Worm (Caenorhabditis elegans) whole organism, early embryonic: ENCODE results near the gene F09C8.1.

Experiments used
- B0310.2 ChIP-seq: sonication (generic microtip); optimal IDR thresholded peaks from 2 replicates; lab custom pipeline; 2016; ENCODE audit warnings: mild to moderate bottlenecking, missing genetic modification characterization, missing compliant biosample characterization
- F13C5.2 ChIP-seq: sonication (generic microtip); optimal IDR thresholded peaks from 2 replicates; lab custom pipeline; 2017; ENCODE audit warnings: mild to moderate bottlenecking, missing genetic modification characterization, inconsistent platforms, missing compliant biosample characterization
- aly-1 ChIP-seq: sonication (generic microtip); optimal IDR thresholded peaks from 2 replicates; lab custom pipeline; 2016; ENCODE audit warnings: missing genetic modification characterization, missing compliant biosample characterization
- ama-1 ChIP-seq: fragments of 150-350 bp; optimal IDR thresholded peaks from 2 replicates; lab custom pipeline; 2014
- ceh-13 ChIP-seq: fragments of 200-800 bp; sonication (Bioruptor generic); optimal IDR thresholded peaks from 2 replicates; lab custom pipeline; 2018; ENCODE audit warnings: mild to moderate bottlenecking, missing genetic modification characterization, missing compliant biosample characterization
- ceh-36 ChIP-seq: sonication (generic microtip); optimal IDR thresholded peaks from 2 replicates; lab custom pipeline; 2016; ENCODE audit warnings: missing genetic modification characterization, inconsistent platforms, missing compliant biosample characterization
- ets-7 ChIP-seq: sonication (generic microtip); optimal IDR thresholded peaks from 2 replicates; lab custom pipeline; 2016; ENCODE audit warnings: missing genotype, missing genetic modification characterization, missing compliant biosample characterization
- flt-1 ChIP-seq: fragments of 200-800 bp; sonication (Bioruptor generic); IDR thresholded peaks from 2 replicates; pipeline ENCODE4 v1.3.6; 2022; ENCODE audit warnings: missing genetic modification characterization, missing compliant biosample characterization
- hmbx-1 ChIP-seq: sonication (generic microtip); optimal IDR thresholded peaks from 2 replicates; lab custom pipeline; 2016; ENCODE audit warnings: mild to moderate bottlenecking, missing genetic modification characterization, missing compliant biosample characterization
- hmg-4 ChIP-seq: fragments of 200-800 bp; sonication (Bioruptor generic); optimal IDR thresholded peaks from 2 replicates; lab custom pipeline; 2018; ENCODE audit warnings: mild to moderate bottlenecking, missing genetic modification characterization, missing compliant biosample characterization
- hnd-1 ChIP-seq: sonication (generic microtip); optimal IDR thresholded peaks from 2 replicates; lab custom pipeline; 2016; ENCODE audit warnings: missing genetic modification characterization, missing compliant biosample characterization
- pes-1 ChIP-seq: fragments of 200-800 bp; sonication (Bioruptor generic); IDR thresholded peaks from 2 replicates; pipeline ENCODE4 v1.3.6; 2022; ENCODE audit warnings: missing genetic modification reagents, missing genetic modification characterization, missing compliant biosample characterization
- scrt-1 ChIP-seq: fragments of 200-800 bp; sonication (Bioruptor generic); IDR thresholded peaks from 2 replicates; pipeline ENCODE4 v1.3.6; 2022; ENCODE audit warnings: missing genetic modification characterization, missing compliant biosample characterization
- sea-1 ChIP-seq: fragments of 200-800 bp; sonication (Bioruptor generic); conservative IDR thresholded peaks from 2 replicates; pipeline ENCODE4 v1.3.6; 2022; ENCODE audit warnings: missing genetic modification characterization, missing compliant biosample characterization
- tbx-11 ChIP-seq: fragments of 200-800 bp; sonication (Bioruptor generic); IDR thresholded peaks from 2 replicates; pipeline ENCODE4 v1.3.6; 2022; ENCODE audit warnings: missing genetic modification characterization, missing compliant biosample characterization
- tbx-37 ChIP-seq: fragments of 200-800 bp; sonication (Bioruptor generic); conservative IDR thresholded peaks from 2 replicates; pipeline ENCODE4 v1.3.6; 2022; ENCODE audit warnings: missing genetic modification reagents, missing genetic modification characterization, missing compliant biosample characterization
- tra-4 ChIP-seq: sonication (generic microtip); optimal IDR thresholded peaks from 2 replicates; lab custom pipeline; 2017; ENCODE audit warnings: missing genetic modification characterization, missing compliant biosample characterization

F09C8.1 gene

DNA sequence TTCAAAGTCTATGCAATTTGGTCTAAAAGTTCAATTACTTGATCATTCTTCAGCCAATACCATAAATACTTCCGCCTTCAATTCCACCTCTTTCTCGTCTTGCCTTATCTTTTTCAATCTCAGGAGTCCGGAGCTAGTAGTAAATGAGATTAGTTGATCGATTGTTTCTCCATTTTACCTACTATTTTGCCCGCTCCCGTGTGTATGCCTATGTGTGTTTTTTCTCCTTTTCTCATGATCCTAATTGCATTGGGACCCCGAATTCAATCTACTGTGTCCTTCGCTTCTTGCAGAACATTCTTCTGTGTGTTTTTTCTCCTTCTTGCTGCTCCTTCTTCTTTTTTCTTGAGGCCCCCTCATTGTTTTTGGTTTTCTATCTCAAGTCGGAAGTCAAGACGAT, 47.0 kb downstream of the F09C8.1 start:
- no peak for TF ChIP-seq sea-1 (GFP tag; lab: Robert Waterston, UW)
- no peak for TF ChIP-seq flt-1
- TF ChIP-seq hnd-1, result no peak
- no peak for TF ChIP-seq tbx-37 (GFP tag; lab: Robert Waterston, UW)
- no peak for TF ChIP-seq hmg-4 (GFP tag; lab: Kevin White, UChicago)
- TF ChIP-seq tra-4, result no peak
- TF ChIP-seq ceh-36 (tag; lab: Kevin White, UChicago), result no peak
- TF ChIP-seq ceh-13 (GFP tag; lab: Kevin White, UChicago), result no peak
- TF ChIP-seq pes-1 (GFP tag; lab: Robert Waterston, UW), result no peak
- no peak for TF ChIP-seq aly-1 (tag; lab: Kevin White, UChicago)
- TF ChIP-seq hmbx-1, result no peak
- TF ChIP-seq B0310.2 (tag; lab: Kevin White, UChicago), result no peak
- no peak for TF ChIP-seq F13C5.2 (tag; lab: Kevin White, UChicago)
- TF ChIP-seq tbx-11 (GFP tag; lab: Robert Waterston, UW), result no peak
- TF ChIP-seq ama-1 (lab: Kevin White, UChicago), result no peak
- no peak for TF ChIP-seq ets-7

DNA sequence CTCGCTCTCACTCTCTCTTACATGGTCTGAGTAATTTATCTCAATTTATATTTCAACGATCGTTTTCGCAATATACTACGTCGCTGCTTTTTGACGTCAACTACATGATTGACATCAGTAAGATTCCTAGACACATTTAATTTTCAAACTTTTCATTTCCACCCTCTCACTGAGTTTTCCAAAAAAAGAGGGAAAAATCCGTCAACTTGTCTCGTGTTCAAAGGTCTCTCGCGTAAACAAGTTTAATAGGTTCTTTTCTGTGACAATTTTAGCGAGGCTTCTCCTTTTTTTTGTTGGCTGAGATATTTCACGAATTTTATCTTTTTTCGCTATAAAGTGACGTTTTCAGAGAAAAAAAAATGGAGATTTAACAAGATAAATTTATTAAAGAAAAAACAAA, 49.3 kb downstream of the F09C8.1 start:
- TF ChIP-seq sea-1 (GFP tag; lab: Robert Waterston, UW) (no peak), ets-7 (no peak), tbx-11 (GFP tag; lab: Robert Waterston, UW) (no peak), hmbx-1 (no peak), B0310.2 (tag; lab: Kevin White, UChicago) (no peak), tra-4 (no peak), aly-1 (tag; lab: Kevin White, UChicago) (no peak), hmg-4 (GFP tag; lab: Kevin White, UChicago) (no peak), tbx-37 (GFP tag; lab: Robert Waterston, UW) (no peak), ceh-36 (tag; lab: Kevin White, UChicago) (no peak), pes-1 (GFP tag; lab: Robert Waterston, UW) (no peak), ceh-13 (GFP tag; lab: Kevin White, UChicago) (no peak), F13C5.2 (tag; lab: Kevin White, UChicago) (no peak), ama-1 (lab: Kevin White, UChicago) (no peak), flt-1 (no peak)

DNA sequence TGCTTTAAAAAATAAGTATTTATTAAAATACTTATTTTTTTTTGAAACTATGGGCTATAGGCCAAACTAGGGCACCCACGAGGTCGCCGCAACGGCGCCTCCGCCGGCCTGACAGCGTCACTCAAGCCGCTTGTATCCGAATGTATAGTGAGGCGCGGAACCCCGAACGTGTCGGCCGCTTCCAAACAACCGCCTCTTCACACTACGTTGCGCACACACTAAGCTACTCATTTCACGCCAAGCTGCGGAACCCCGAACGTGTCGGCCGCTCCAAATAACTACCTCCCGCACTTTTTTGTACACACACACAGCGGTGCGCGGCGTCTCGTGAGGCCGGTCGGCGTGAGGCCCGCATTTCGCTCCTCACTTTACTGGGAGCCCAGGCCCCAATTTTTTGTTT, 50.4 kb downstream of the F09C8.1 start:
- TF ChIP-seq B0310.2 (tag; lab: Kevin White, UChicago) (no peak), scrt-1 (GFP tag; lab: Robert Waterston, UW) (no peak), aly-1 (tag; lab: Kevin White, UChicago) (no peak), hnd-1 (no peak), tbx-11 (GFP tag; lab: Robert Waterston, UW) (no peak)
